Worm (Caenorhabditis elegans): ENCODE results near the gene srh-99.

DNA sequence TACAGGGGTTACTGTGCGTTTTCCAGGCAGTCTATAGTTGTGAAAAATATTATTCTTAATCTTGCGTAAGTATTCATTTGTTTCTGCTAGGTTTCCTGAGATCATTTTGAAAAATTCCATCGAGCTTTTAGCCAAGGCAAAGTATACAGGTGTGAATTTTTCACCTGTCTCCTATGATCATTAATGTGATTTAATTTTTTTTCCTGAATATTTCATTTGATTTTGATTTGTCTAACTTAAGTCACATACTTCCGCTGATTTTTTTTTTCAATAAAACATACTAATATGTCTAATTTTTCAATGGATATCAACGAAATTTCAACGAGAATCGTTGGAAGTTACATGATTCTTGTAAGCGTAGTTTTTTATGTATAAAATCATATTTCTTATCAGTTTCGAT, 11.0 kb downstream of the srh-99 start, which contains the start of gene srx-108:
- TF ChIP-seq fos-1 (tag; optimal IDR thresholded peaks at IDR 0.05) (no peak), mxl-2 (GFP tag; conservative IDR thresholded peaks at IDR 0.05) (no peak), nhr-11 (tag; optimal IDR thresholded peaks at IDR 0.05) (no peak), jun-1 (tag; optimal IDR thresholded peaks at IDR 0.05) (no peak), ceh-62 (tag; optimal IDR thresholded peaks at IDR 0.05) (no peak), lsy-2 (tag; optimal IDR thresholded peaks at IDR 0.05) (no peak), nhr-237 (tag; optimal IDR thresholded peaks at IDR 0.05) (no peak), hlh-30 (tag; optimal IDR thresholded peaks at IDR 0.05; ENCODE audit: insufficient read depth) (no peak), dmd-9 (GFP tag; IDR thresholded peaks at IDR 0.05) (no peak), zfp-2 (tag; optimal IDR thresholded peaks at IDR 0.05) (no peak), unc-130 (GFP tag; optimal IDR thresholded peaks at IDR 0.05) (no peak), ama-1 (optimal IDR thresholded peaks at IDR 0.05) (no peak), Y5F2A.4 (GFP tag; optimal IDR thresholded peaks at IDR 0.05) (no peak), snpc-4 (tag; optimal IDR thresholded peaks at IDR 0.05) (no peak)
